Worm (Caenorhabditis elegans) whole organism, young adult: ENCODE measurements around the gene bath-28.

Source experiments
- C06A6.2 ChIP-seq: fragments of 200-800 bp; sonication (Bioruptor generic); conservative IDR thresholded peaks from 2 replicates; pipeline ENCODE4 v1.3.6; 2022; ENCODE audit warnings: missing genetic modification characterization, missing compliant biosample characterization
- F10E7.11 ChIP-seq: sonication (generic microtip); optimal IDR thresholded peaks from 2 replicates; lab custom pipeline; 2017; ENCODE audit warnings: mild to moderate bottlenecking, missing genetic modification characterization, moderate library complexity, missing compliant biosample characterization
- Y56A3A.18 ChIP-seq: fragments of 200-800 bp; sonication (Bioruptor generic); IDR thresholded peaks from 2 replicates; pipeline ENCODE4 v1.3.6; 2022; ENCODE audit warnings: missing genetic modification reagents, missing genetic modification characterization, missing compliant biosample characterization
- ekl-4 ChIP-seq: fragments of 200-800 bp; sonication (Bioruptor generic); IDR thresholded peaks from 2 replicates; pipeline ENCODE4 v1.3.6; 2022; ENCODE audit warnings: missing genetic modification reagents, missing genetic modification characterization, missing compliant biosample characterization
- hlh-12 ChIP-seq: sonication (generic microtip); optimal IDR thresholded peaks from 2 replicates; lab custom pipeline; 2016; ENCODE audit warnings: missing genetic modification characterization, missing compliant biosample characterization
- nhr-80 ChIP-seq: sonication (generic microtip); optimal IDR thresholded peaks from 2 replicates; lab custom pipeline; 2016; ENCODE audit warnings: missing genetic modification characterization, missing compliant biosample characterization
- tbp1 ChIP-seq: fragments of 200-800 bp; sonication (Bioruptor generic); optimal IDR thresholded peaks from 2 replicates; lab custom pipeline; 2018; ENCODE audit warnings: mild to moderate bottlenecking, missing genetic modification characterization, missing compliant biosample characterization
- unc-62 ChIP-seq: fragments of 150-350 bp; optimal IDR thresholded peaks from 2 replicates; lab custom pipeline; 2014; ENCODE audit warnings: missing biosample characterization, missing genetic modification reagents, missing genetic modification characterization
- zfh-2 ChIP-seq: fragments of 200-800 bp; sonication (Bioruptor generic); conservative IDR thresholded peaks from 2 replicates; pipeline ENCODE4 v1.3.6; 2022; ENCODE audit warnings: missing genetic modification reagents, missing genetic modification characterization, missing compliant biosample characterization

Gene bath-28

ce11 chrII:3297914-3298313, 46.9 kb downstream of the bath-28 start, which contains the start of gene btb-18:
Gene btb-18, plus strand, starts transcription at chrII:3298214.
- TF ChIP-seq tbp1 (GFP tag; lab: Kevin White, UChicago) (no peak), C06A6.2 (GFP tag; lab: Robert Waterston, UW) (no peak), hlh-12 (tag; lab: Kevin White, UChicago) (no peak), ekl-4 (GFP tag; lab: Robert Waterston, UW) (no peak), zfh-2 (GFP tag; lab: Robert Waterston, UW) (no peak), Y56A3A.18 (no peak)

ce11 chrII:3296644-3297043, 48.1 kb downstream of the bath-28 start, which contains the start of gene btb-16:
Gene btb-16, plus strand, starts transcription at chrII:3296883.
- no peak for TF ChIP-seq F10E7.11 (tag; lab: Kevin White, UChicago)
- TF ChIP-seq nhr-80 (tag; lab: Kevin White, UChicago) = peak; percentile 36

ce11 chrII:3295193-3295592, 49.6 kb downstream of the bath-28 start, which contains the start of gene btb-17:
Gene btb-17, plus strand, starts transcription at chrII:3295405.
- TF ChIP-seq unc-62 (no peak), nhr-80 (tag; lab: Kevin White, UChicago) (peak; percentile 35)
